Worm (Caenorhabditis elegans) whole organism, midembryonic: ENCODE results near the gene F15B9.8.

Experiments
- T22C8.4 ChIP-seq: fragments of 200-800 bp; sonication (Bioruptor generic); IDR thresholded peaks from 2 replicates; pipeline ENCODE4 v1.3.6; 2022; ENCODE audit warnings: missing genetic modification characterization, missing compliant biosample characterization
- cog-1 ChIP-seq: sonication (generic microtip); optimal IDR thresholded peaks from 2 replicates; lab custom pipeline; 2016; ENCODE audit warnings: missing genetic modification characterization, missing compliant biosample characterization
- flt-1 ChIP-seq: fragments of 200-800 bp; sonication (Bioruptor generic); IDR thresholded peaks from 2 replicates; pipeline ENCODE4 v1.3.6; 2022; ENCODE audit warnings: missing genetic modification characterization, missing compliant biosample characterization
- klf-2 ChIP-seq: fragments of 200-800 bp; sonication (Bioruptor generic); conservative IDR thresholded peaks from 2 replicates; pipeline ENCODE4 v1.3.6; 2022; ENCODE audit warnings: missing genetic modification reagents, missing genetic modification characterization, missing compliant biosample characterization
- med-1 ChIP-seq: sonication (generic microtip); optimal IDR thresholded peaks from 2 replicates; lab custom pipeline; 2017; ENCODE audit warnings: missing genetic modification characterization, mild to moderate bottlenecking, missing compliant biosample characterization, antibody characterized with exemption, missing genetic modification reagents; ENCODE audit not compliant: insufficient read depth

DNA sequence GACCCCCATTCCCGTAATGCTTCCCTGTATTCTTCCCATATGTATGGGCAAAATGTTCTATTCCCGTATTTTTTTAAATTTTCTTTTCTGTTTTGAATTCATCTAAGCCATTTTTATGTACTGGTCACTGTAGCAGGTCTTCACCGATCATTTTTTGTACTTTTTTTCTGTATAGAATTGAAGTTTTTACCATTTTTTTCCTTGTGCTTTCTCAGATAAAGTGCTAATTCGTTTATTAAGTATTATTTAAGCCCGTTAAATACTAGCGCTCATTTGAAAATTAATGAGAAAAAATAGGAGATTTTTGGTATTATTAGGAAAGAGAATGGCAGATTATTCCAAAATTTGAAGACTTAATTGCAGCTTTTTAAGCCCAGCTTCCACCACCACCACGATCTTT lies 18.4 kb downstream of the F15B9.8 start:
- TF ChIP-seq T22C8.4 (GFP tag; lab: Robert Waterston, UW) (no peak), klf-2 (no peak), med-1 (GFP tag; lab: Kevin White, UChicago) (no peak), flt-1 (GFP tag; lab: Robert Waterston, UW) (no peak), cog-1 (tag; lab: Kevin White, UChicago) (no peak)
